Worm (Caenorhabditis elegans) whole organism, young adult: ENCODE results near the gene F34D10.9.

Experiments used
- cebp-1 ChIP-seq, 2 experiments: fragments of 200-800 bp in 1 of 2; sonication (Bioruptor generic) in 1 of 2; sonication (generic microtip) in 1 of 2; IDR thresholded peaks in 1 of 2; optimal IDR thresholded peaks in 1 of 2; 2 replicates each; pipeline versions ENCODE4 v1.3.6 to Lab custom; 2017 to 2022; ENCODE audit warnings: missing compliant biosample characterization in 2 of 2, missing genetic modification characterization in 2 of 2, mild to moderate bottlenecking in 1 of 2, missing genetic modification reagents in 1 of 2, moderate library complexity in 1 of 2
- rcor-1 ChIP-seq: fragments of 200-800 bp; sonication (Bioruptor generic); IDR thresholded peaks from 2 replicates; pipeline ENCODE4 v1.3.6; 2022; ENCODE audit warnings: missing genetic modification reagents, missing genetic modification characterization, missing compliant biosample characterization
- snpc-4 ChIP-seq, 5 experiments: fragments of 150-350 bp in 1 of 5; sonication (generic microtip) in 4 of 5; optimal IDR thresholded peaks; 2 replicates each; lab custom pipeline; 2014 to 2018; ENCODE audit warnings: missing genetic modification characterization in 5 of 5, missing biosample characterization in 3 of 5, antibody characterized with exemption in 2 of 5, mild to moderate bottlenecking in 2 of 5, missing compliant biosample characterization in 2 of 5, missing genotype in 2 of 5, moderate library complexity in 2 of 5, missing genetic modification reagents in 1 of 5

- TF ChIP-seq snpc-4 (GFP tag; optimal IDR thresholded peaks at IDR 0.05; lab: Kevin White, UChicago) (no peak), snpc-4 (tag; optimal IDR thresholded peaks at IDR 0.05; lab: Kevin White, UChicago) (no peak), rcor-1 (GFP tag; lab: Robert Waterston, UW) (no peak), cebp-1 (GFP tag; IDR thresholded peaks at IDR 0.05; lab: Robert Waterston, UW) (no peak), cebp-1 (tag; optimal IDR thresholded peaks at IDR 0.05; lab: Kevin White, UChicago) (no peak)
Observed at ce11 chrIII:3742090-3742489, 12.7 kb upstream of the F34D10.9 start.
